Worm (Caenorhabditis elegans) whole organism, late embryonic: ENCODE measurements around the gene rpl-33.

Source experiments
- C08G9.2 ChIP-seq: sonication (generic microtip); optimal IDR thresholded peaks from 2 replicates; lab custom pipeline; 2016; ENCODE audit warnings: mild to moderate bottlenecking, missing genetic modification characterization, moderate library complexity, missing compliant biosample characterization
- K02D7.2 ChIP-seq: sonication (generic microtip); optimal IDR thresholded peaks from 2 replicates; lab custom pipeline; 2017; ENCODE audit warnings: mild to moderate bottlenecking, missing genetic modification characterization, missing compliant biosample characterization
- K09A11.1 ChIP-seq: sonication (generic microtip); optimal IDR thresholded peaks from 2 replicates; lab custom pipeline; 2017; ENCODE audit warnings: antibody characterized with exemption, mild to moderate bottlenecking, missing genetic modification characterization, missing compliant biosample characterization; ENCODE audit not compliant: insufficient read depth
- Y22D7AL.16 ChIP-seq: sonication (generic microtip); optimal IDR thresholded peaks from 2 replicates; lab custom pipeline; 2016; ENCODE audit warnings: missing genetic modification characterization, missing compliant biosample characterization
- ahr-1 ChIP-seq: sonication (generic microtip); optimal IDR thresholded peaks from 2 replicates; lab custom pipeline; 2016; ENCODE audit warnings: missing genetic modification characterization, missing compliant biosample characterization
- ceh-14 ChIP-seq: sonication (generic microtip); optimal IDR thresholded peaks from 2 replicates; lab custom pipeline; 2016; ENCODE audit warnings: missing genotype, missing genetic modification characterization, missing compliant biosample characterization
- ceh-19 ChIP-seq: fragments of 200-800 bp; sonication (Bioruptor generic); optimal IDR thresholded peaks from 2 replicates; lab custom pipeline; 2018; ENCODE audit warnings: mild to moderate bottlenecking, missing genetic modification characterization, missing compliant biosample characterization
- ceh-31 ChIP-seq: sonication (generic microtip); optimal IDR thresholded peaks from 2 replicates; lab custom pipeline; 2016; ENCODE audit warnings: missing genetic modification characterization, missing compliant biosample characterization
- ceh-34 ChIP-seq: sonication (generic microtip); optimal IDR thresholded peaks from 2 replicates; lab custom pipeline; 2016; ENCODE audit warnings: mild to moderate bottlenecking, missing genetic modification characterization, missing compliant biosample characterization
- ceh-6 ChIP-seq: fragments of 200-800 bp; sonication (Bioruptor generic); optimal IDR thresholded peaks from 2 replicates; lab custom pipeline; 2018; ENCODE audit warnings: mild to moderate bottlenecking, missing genetic modification characterization, missing compliant biosample characterization
- ceh-9 ChIP-seq: sonication (generic microtip); optimal IDR thresholded peaks from 2 replicates; lab custom pipeline; 2016; ENCODE audit warnings: mild to moderate bottlenecking, missing genetic modification characterization, inconsistent platforms, missing compliant biosample characterization
- che-1 ChIP-seq: sonication (generic microtip); optimal IDR thresholded peaks from 2 replicates; lab custom pipeline; 2016; ENCODE audit warnings: mild to moderate bottlenecking, missing genetic modification characterization, missing compliant biosample characterization
- dmd-4 ChIP-seq: sonication (generic microtip); optimal IDR thresholded peaks from 2 replicates; lab custom pipeline; 2016; ENCODE audit warnings: borderline replicate concordance, missing genetic modification characterization, missing compliant biosample characterization
- elt-2 ChIP-seq: sonication (generic microtip); optimal IDR thresholded peaks from 2 replicates; lab custom pipeline; 2016; ENCODE audit warnings: missing genetic modification reagents, missing genetic modification characterization, missing compliant biosample characterization
- ets-4 ChIP-seq: sonication (generic microtip); optimal IDR thresholded peaks from 2 replicates; lab custom pipeline; 2016; ENCODE audit warnings: missing genetic modification characterization, missing compliant biosample characterization
- fkh-10 ChIP-seq: fragments of 150-350 bp; optimal IDR thresholded peaks from 2 replicates; lab custom pipeline; 2014; ENCODE audit warnings: missing biosample characterization, missing genetic modification reagents, missing genetic modification characterization
- hlh-8 ChIP-seq: sonication (generic microtip); optimal IDR thresholded peaks from 2 replicates; lab custom pipeline; 2016; ENCODE audit warnings: missing genotype, missing genetic modification characterization, missing compliant biosample characterization
- lim-6 ChIP-seq: sonication (generic microtip); optimal IDR thresholded peaks from 2 replicates; lab custom pipeline; 2016; ENCODE audit warnings: missing genetic modification characterization, missing compliant biosample characterization
- lin-11 ChIP-seq: fragments of 200-800 bp; sonication (Bioruptor generic); optimal IDR thresholded peaks from 2 replicates; lab custom pipeline; 2018; ENCODE audit warnings: mild to moderate bottlenecking, missing genetic modification characterization, missing compliant biosample characterization
- madf-2 ChIP-seq: sonication (generic microtip); optimal IDR thresholded peaks from 2 replicates; lab custom pipeline; 2017; ENCODE audit warnings: missing genetic modification characterization, missing compliant biosample characterization
- mec-3 ChIP-seq: sonication (generic microtip); optimal IDR thresholded peaks from 2 replicates; lab custom pipeline; 2016; ENCODE audit warnings: borderline replicate concordance, missing genetic modification characterization, missing compliant biosample characterization
- nfya-1 ChIP-seq: sonication (generic microtip); optimal IDR thresholded peaks from 2 replicates; lab custom pipeline; 2017; ENCODE audit warnings: missing genetic modification characterization, mild to moderate bottlenecking, missing compliant biosample characterization, antibody characterized with exemption, moderate library complexity
- nhr-11 ChIP-seq: fragments of 150-350 bp; optimal IDR thresholded peaks from 2 replicates; lab custom pipeline; 2014; ENCODE audit warnings: missing biosample characterization, missing genetic modification characterization
- pat-9 ChIP-seq: fragments of 200-800 bp; sonication (Bioruptor generic); optimal IDR thresholded peaks from 2 replicates; lab custom pipeline; 2018; ENCODE audit warnings: mild to moderate bottlenecking, missing genetic modification characterization, moderate library complexity, missing compliant biosample characterization
- pax-1 ChIP-seq: fragments of 150-350 bp; optimal IDR thresholded peaks from 2 replicates; lab custom pipeline; 2014; ENCODE audit warnings: missing biosample characterization, missing genetic modification characterization
- pros-1 ChIP-seq: fragments of 150-350 bp; optimal IDR thresholded peaks from 2 replicates; lab custom pipeline; 2014; ENCODE audit warnings: missing biosample characterization, missing genetic modification reagents, missing genetic modification characterization
- ref-2 ChIP-seq: sonication (generic microtip); optimal IDR thresholded peaks from 2 replicates; lab custom pipeline; 2016; ENCODE audit warnings: missing genetic modification characterization, missing compliant biosample characterization
- tbx-2 ChIP-seq: sonication (generic microtip); optimal IDR thresholded peaks from 2 replicates; lab custom pipeline; 2016; ENCODE audit warnings: missing genetic modification characterization, missing compliant biosample characterization
- ttx-3 ChIP-seq: sonication (generic microtip); optimal IDR thresholded peaks from 2 replicates; lab custom pipeline; 2016; ENCODE audit warnings: missing genetic modification reagents, missing genetic modification characterization, missing compliant biosample characterization
- unc-55 ChIP-seq: sonication (generic microtip); optimal IDR thresholded peaks from 2 replicates; lab custom pipeline; 2017; ENCODE audit warnings: missing biosample characterization, missing genetic modification reagents, missing genetic modification characterization
- unc-86 ChIP-seq: sonication (generic microtip); optimal IDR thresholded peaks from 2 replicates; lab custom pipeline; 2016; ENCODE audit warnings: missing genetic modification characterization, missing compliant biosample characterization

rpl-33 gene

DNA sequence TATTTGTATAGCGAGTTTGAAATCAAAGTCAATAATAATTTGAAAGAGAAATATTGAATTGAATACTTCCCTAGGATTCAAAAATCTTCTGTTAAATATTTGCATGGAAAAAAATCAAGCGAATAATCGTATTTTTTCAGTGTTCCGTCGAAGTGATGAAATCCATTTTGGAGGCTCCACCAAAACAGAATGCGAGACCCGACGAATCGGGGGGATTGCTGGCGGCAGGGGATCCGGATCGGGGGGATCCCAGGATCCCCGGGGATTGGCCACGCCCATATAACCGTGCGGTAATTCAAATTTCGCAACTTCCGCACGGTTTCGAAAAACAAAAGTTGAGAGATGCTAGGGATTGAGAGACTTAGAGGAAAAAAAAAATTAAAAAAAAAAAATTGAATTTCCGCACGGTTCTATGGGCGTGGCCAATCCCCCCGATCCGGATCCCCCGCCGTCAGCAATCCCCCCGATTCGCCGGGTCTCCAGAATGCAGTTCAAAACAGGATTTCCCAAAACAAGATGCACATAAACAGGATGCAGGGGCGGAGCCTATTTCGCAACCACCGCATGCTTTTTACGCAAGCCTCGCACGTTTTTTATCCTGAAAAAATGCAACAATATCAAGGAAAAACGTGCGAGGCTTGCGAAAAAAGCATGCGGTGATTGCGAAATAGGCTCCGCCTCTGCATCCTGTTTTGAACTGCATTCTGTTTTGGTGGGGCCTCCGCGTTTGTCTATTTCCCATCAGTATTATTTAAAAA, 17.5 kb downstream of the rpl-33 start, which contains the start of gene F10E7.11 (continued):
- TF ChIP-seq C08G9.2 (tag; lab: Kevin White, UChicago) (peak; percentile 9), K09A11.1 (tag; lab: Kevin White, UChicago) (no peak), ceh-31 (tag; lab: Kevin White, UChicago) (peak; percentile 25), ceh-34 (tag; lab: Kevin White, UChicago) (peak; percentile 16), ref-2 (tag; lab: Kevin White, UChicago) (peak; percentile 23), ttx-3 (tag; lab: Kevin White, UChicago) (no peak), ceh-6 (GFP tag; lab: Kevin White, UChicago) (no peak), pat-9 (no peak), Y22D7AL.16 (tag; lab: Kevin White, UChicago) (no peak), ets-4 (no peak), che-1 (tag; lab: Kevin White, UChicago) (no peak), nfya-1 (tag; lab: Kevin White, UChicago) (no peak), pax-1 (tag; lab: Kevin White, UChicago) (no peak), lim-6 (tag; lab: Kevin White, UChicago) (no peak), unc-55 (GFP tag; lab: Kevin White, UChicago) (no peak), K02D7.2 (tag; lab: Kevin White, UChicago) (no peak)
- TF ChIP-seq, all 69 proteins: peak for 6

DNA sequence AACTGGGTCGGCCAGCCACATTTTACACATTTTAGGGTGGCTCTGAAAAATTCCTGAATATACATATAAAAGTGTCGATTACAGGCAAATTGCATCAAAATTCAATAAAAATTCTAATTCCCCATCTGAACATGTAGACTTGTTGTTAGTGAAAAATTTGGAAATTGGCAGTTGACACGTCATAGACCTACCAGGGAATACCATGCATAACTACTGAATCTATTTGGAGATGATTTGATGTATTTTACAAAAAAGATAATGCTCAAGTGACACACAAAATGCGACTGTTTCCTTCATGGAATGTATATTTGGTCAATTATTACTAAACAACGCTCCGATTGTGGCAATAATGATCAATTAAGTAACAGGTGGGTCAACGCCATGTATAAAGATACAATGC, 21.1 kb downstream of the rpl-33 start, which contains the start of gene F10E7.1:
Gene F10E7.1, plus strand, starts transcription at position 301 of the 400 bp plus-strand sequence.
- TF ChIP-seq ceh-19 (GFP tag; lab: Kevin White, UChicago), result no peak
- TF ChIP-seq fkh-10 (GFP tag; lab: Kevin White, UChicago), result no peak
- no peak for TF ChIP-seq hlh-8 (tag; lab: Kevin White, UChicago)
- no peak for TF ChIP-seq lin-11 (tag; lab: Kevin White, UChicago)
- TF ChIP-seq ceh-9 (tag; lab: Kevin White, UChicago), result no peak
- no peak for TF ChIP-seq pros-1 (tag; lab: Kevin White, UChicago)
- no peak for TF ChIP-seq ahr-1 (tag; lab: Kevin White, UChicago)
- no peak for TF ChIP-seq pax-1 (tag; lab: Kevin White, UChicago)
- no peak for TF ChIP-seq nhr-11 (tag; lab: Kevin White, UChicago)
- TF ChIP-seq unc-86 (tag; lab: Kevin White, UChicago), result no peak
- no peak for TF ChIP-seq mec-3 (tag; lab: Kevin White, UChicago)
- TF ChIP-seq ceh-14 (tag; lab: Kevin White, UChicago), result no peak
- TF ChIP-seq dmd-4 (tag; lab: Kevin White, UChicago), result no peak
- no peak for TF ChIP-seq madf-2

DNA sequence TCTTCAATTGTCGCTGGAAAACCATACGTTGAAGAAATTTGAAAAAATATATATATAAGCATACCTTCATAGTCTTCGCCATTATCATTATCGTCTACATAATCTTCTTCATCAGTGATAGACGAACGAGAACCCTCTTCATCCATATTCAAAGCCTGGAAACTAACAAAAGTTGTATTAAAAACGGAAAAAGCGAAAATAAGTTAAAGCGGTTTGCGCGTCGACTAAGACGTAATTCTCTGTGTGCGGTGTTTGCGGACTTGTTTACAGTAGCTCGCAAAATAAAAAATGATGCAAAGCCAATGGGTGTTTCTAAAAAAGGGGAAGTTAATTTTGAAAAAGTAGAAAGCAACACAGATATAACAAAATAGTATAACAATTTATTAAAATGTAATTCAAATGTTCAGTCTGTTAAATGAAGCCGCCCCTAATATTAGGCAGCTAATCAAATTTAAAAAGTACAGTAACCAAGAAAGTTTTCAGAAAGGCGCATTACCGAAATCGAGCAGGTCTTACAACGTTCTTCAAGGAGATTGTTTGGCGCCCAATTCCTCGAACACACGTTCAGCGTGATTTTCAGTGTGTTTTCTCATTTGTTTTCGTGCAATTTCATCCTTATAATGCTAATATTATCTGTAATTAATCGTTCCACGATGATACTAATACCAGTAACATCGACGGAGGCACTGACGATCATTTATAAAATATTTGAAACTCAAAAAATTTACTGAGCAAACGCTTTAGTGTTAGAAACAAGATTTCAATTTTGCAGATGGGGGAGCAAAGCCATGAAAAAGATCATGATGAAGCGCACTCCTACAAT, 26.7 kb downstream of the rpl-33 start, which contains the start of the genes T07F8.4 and gld-3:
Gene T07F8.4, minus strand, starts transcription at position 162 of the 823 bp plus-strand sequence.
Gene gld-3, plus strand, starts transcription at position 773 of the 823 bp plus-strand sequence.
- TF ChIP-seq nfya-1 (tag; lab: Kevin White, UChicago) (peak; percentile 4), ceh-19 (GFP tag; lab: Kevin White, UChicago) (no peak)
- TF ChIP-seq, all 69 proteins: peak for 1

DNA sequence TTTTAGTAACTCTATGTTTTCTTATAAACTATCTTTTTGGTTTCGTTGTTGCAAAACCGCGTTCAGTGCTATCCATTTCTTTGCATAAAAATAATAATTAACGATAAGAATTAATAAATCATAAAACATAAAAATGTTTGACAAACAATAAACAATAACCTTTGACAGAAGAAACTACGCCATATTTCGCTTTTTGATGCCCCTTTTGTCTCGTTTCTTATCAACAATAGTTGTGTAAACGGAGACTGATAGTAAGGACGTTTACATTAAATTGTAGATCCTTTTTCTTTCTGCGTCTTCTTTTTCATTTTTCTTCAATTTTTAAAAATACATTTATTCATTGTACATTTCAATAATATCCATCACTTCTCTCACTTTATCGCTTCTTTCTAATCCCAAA, 33.7 kb downstream of the rpl-33 start:
- TF ChIP-seq elt-2 (tag; lab: Kevin White, UChicago), result peak; percentile 74
- TF ChIP-seq tbx-2 (tag; lab: Kevin White, UChicago), result no peak
